Worm (Caenorhabditis elegans) whole organism, mixed stage, embryonic: ENCODE measurements around the gene ssna-1.

Experiments used
- M03D4.4 ChIP-seq: sonication (generic microtip); optimal IDR thresholded peaks from 2 replicates; lab custom pipeline; 2017; ENCODE audit warnings: mild to moderate bottlenecking, missing genetic modification characterization, missing compliant biosample characterization
- bed-3 ChIP-seq: fragments of 200-800 bp; sonication (Bioruptor generic); optimal IDR thresholded peaks from 3 replicates; lab custom pipeline; 2018; ENCODE audit warnings: mild to moderate bottlenecking, missing genetic modification characterization, moderate library complexity, missing compliant biosample characterization
- blmp-1 ChIP-seq: fragments of 150-350 bp; optimal IDR thresholded peaks from 2 replicates; lab custom pipeline; 2014; ENCODE audit warnings: missing biosample characterization, missing genetic modification characterization
- ceh-39 ChIP-seq: fragments of 150-350 bp; optimal IDR thresholded peaks from 2 replicates; lab custom pipeline; 2014; ENCODE audit warnings: missing biosample characterization, missing genetic modification characterization
- ceh-43 ChIP-seq: fragments of 200-800 bp; sonication (Bioruptor generic); optimal IDR thresholded peaks from 2 replicates; lab custom pipeline; 2018; ENCODE audit warnings: mild to moderate bottlenecking, missing genetic modification characterization, moderate library complexity, missing compliant biosample characterization
- ceh-83 ChIP-seq: fragments of 200-800 bp; sonication (Bioruptor generic); optimal IDR thresholded peaks from 2 replicates; lab custom pipeline; 2018; ENCODE audit warnings: mild to moderate bottlenecking, missing genetic modification characterization, missing compliant biosample characterization
- ces-1 ChIP-seq: fragments of 150-350 bp; optimal IDR thresholded peaks from 2 replicates; lab custom pipeline; 2014; ENCODE audit warnings: missing biosample characterization, missing genetic modification reagents, missing genetic modification characterization
- drap-1 ChIP-seq: fragments of 200-800 bp; sonication (Bioruptor generic); optimal IDR thresholded peaks from 3 replicates; lab custom pipeline; 2018; ENCODE audit warnings: mild to moderate bottlenecking, missing genetic modification characterization, missing compliant biosample characterization
- elt-1 ChIP-seq: sonication (generic microtip); optimal IDR thresholded peaks from 2 replicates; lab custom pipeline; 2017; ENCODE audit warnings: missing genetic modification characterization, mild to moderate bottlenecking, missing compliant biosample characterization, antibody characterized with exemption, moderate library complexity, borderline replicate concordance; ENCODE audit not compliant: insufficient read depth
- elt-3 ChIP-seq: fragments of 150-350 bp; optimal IDR thresholded peaks from 2 replicates; lab custom pipeline; 2014; ENCODE audit warnings: missing biosample characterization, missing genetic modification characterization
- flh-1 ChIP-seq: fragments of 200-800 bp; sonication (Bioruptor generic); optimal IDR thresholded peaks from 2 replicates; lab custom pipeline; 2018; ENCODE audit warnings: mild to moderate bottlenecking, missing genetic modification characterization, moderate library complexity, missing compliant biosample characterization
- hlh-1 ChIP-seq: fragments of 150-350 bp; optimal IDR thresholded peaks from 2 replicates; lab custom pipeline; 2014; ENCODE audit warnings: missing biosample characterization, missing genetic modification reagents, missing genetic modification characterization
- lin-13 ChIP-seq: fragments of 150-350 bp; optimal IDR thresholded peaks from 2 replicates; lab custom pipeline; 2014; ENCODE audit warnings: missing biosample characterization, missing genetic modification characterization
- lsy-2 ChIP-seq: fragments of 150-350 bp; optimal IDR thresholded peaks from 2 replicates; lab custom pipeline; 2014; ENCODE audit warnings: missing biosample characterization, missing genetic modification characterization
- mab-5 ChIP-seq: fragments of 150-350 bp; optimal IDR thresholded peaks from 2 replicates; lab custom pipeline; 2014; ENCODE audit warnings: missing biosample characterization, missing genetic modification characterization
- mep-1 ChIP-seq: fragments of 150-350 bp; optimal IDR thresholded peaks from 2 replicates; lab custom pipeline; 2017; ENCODE audit warnings: missing biosample characterization, missing genetic modification reagents, missing genetic modification characterization, inconsistent platforms
- mls-2 ChIP-seq: sonication (generic microtip); optimal IDR thresholded peaks from 2 replicates; lab custom pipeline; 2016; ENCODE audit warnings: mild to moderate bottlenecking, missing genetic modification characterization, moderate library complexity, missing compliant biosample characterization
- nhr-12 ChIP-seq: fragments of 150-350 bp; optimal IDR thresholded peaks from 2 replicates; lab custom pipeline; 2014; ENCODE audit warnings: missing biosample characterization, missing genetic modification characterization
- nhr-2 ChIP-seq: fragments of 150-350 bp; optimal IDR thresholded peaks from 2 replicates; lab custom pipeline; 2014; ENCODE audit warnings: missing biosample characterization, missing genetic modification characterization
- nhr-237 ChIP-seq: fragments of 150-350 bp; optimal IDR thresholded peaks from 2 replicates; lab custom pipeline; 2014; ENCODE audit warnings: missing biosample characterization, missing genetic modification characterization
- nhr-28 ChIP-seq: fragments of 150-350 bp; optimal IDR thresholded peaks from 2 replicates; lab custom pipeline; 2014; ENCODE audit warnings: missing biosample characterization, missing genetic modification characterization
- nhr-76 ChIP-seq: sonication (generic microtip); optimal IDR thresholded peaks from 2 replicates; lab custom pipeline; 2017; ENCODE audit warnings: missing biosample characterization, missing genetic modification characterization
- pha-4 ChIP-seq: fragments of 150-350 bp; optimal IDR thresholded peaks from 2 replicates; lab custom pipeline; 2018; ENCODE audit warnings: missing biosample characterization, missing genetic modification reagents, missing genetic modification characterization
- sem-2 ChIP-seq: fragments of 200-800 bp; sonication (Bioruptor generic); optimal IDR thresholded peaks from 2 replicates; lab custom pipeline; 2018; ENCODE audit warnings: mild to moderate bottlenecking, missing genetic modification characterization, missing compliant biosample characterization
- snpc-4 ChIP-seq: fragments of 150-350 bp; optimal IDR thresholded peaks from 2 replicates; lab custom pipeline; 2014; ENCODE audit warnings: missing biosample characterization, missing genetic modification characterization
- sptf-1 ChIP-seq: sonication (generic microtip); optimal IDR thresholded peaks from 2 replicates; lab custom pipeline; 2017; ENCODE audit warnings: mild to moderate bottlenecking, missing genetic modification characterization, moderate library complexity, missing compliant biosample characterization
- tbx-8 ChIP-seq: fragments of 200-800 bp; sonication (Bioruptor generic); optimal IDR thresholded peaks from 2 replicates; lab custom pipeline; 2018; ENCODE audit warnings: mild to moderate bottlenecking, missing genetic modification characterization, moderate library complexity, missing compliant biosample characterization
- unc-120 ChIP-seq: sonication (generic microtip); optimal IDR thresholded peaks from 2 replicates; lab custom pipeline; 2017; ENCODE audit warnings: missing genetic modification characterization, missing compliant biosample characterization; ENCODE audit not compliant: poor library complexity, severe bottlenecking
- unc-39 ChIP-seq: fragments of 150-350 bp; optimal IDR thresholded peaks from 2 replicates; lab custom pipeline; 2014; ENCODE audit warnings: missing biosample characterization, missing genetic modification characterization
- unc-62 ChIP-seq: fragments of 150-350 bp; optimal IDR thresholded peaks from 2 replicates; lab custom pipeline; 2014; ENCODE audit warnings: missing biosample characterization, missing genetic modification reagents, missing genetic modification characterization
- zip-8 ChIP-seq: fragments of 150-350 bp; optimal IDR thresholded peaks from 2 replicates; lab custom pipeline; 2014; ENCODE audit warnings: missing biosample characterization, missing genetic modification characterization
- ztf-11 ChIP-seq: fragments of 150-350 bp; optimal IDR thresholded peaks from 2 replicates; lab custom pipeline; 2014; ENCODE audit warnings: missing biosample characterization, missing genetic modification characterization

ssna-1 gene

DNA sequence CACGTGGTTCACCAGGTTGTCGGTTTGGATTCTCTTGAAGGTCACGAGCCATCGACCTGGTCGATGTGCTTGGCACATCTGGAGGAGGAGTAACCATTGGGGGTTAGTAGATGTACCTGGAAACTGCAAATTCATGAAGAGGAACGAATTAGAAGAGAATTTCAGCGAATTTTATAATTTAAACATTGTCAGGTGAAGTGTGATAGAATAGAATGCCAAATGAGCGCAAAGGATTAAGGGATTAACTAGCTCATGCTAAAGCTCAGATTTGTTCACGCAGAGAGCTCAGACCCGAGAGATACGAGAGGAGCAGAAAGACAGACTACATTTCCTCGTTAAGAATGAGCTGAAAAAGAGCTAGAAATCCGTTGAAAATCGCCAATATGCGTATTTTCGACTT, 37.2 kb downstream of the ssna-1 start, which contains the start of gene daf-18:
daf-18 (minus strand) TSS at position 126 of the 400 bp plus-strand sequence.
- no peak for TF ChIP-seq mls-2 (tag; lab: Kevin White, UChicago)
- no peak for TF ChIP-seq hlh-1 (tag; lab: Kevin White, UChicago)
- TF ChIP-seq nhr-2, result no peak
- TF ChIP-seq nhr-76 (tag; lab: Kevin White, UChicago), result no peak
- TF ChIP-seq nhr-12 (tag; lab: Kevin White, UChicago), result no peak
- TF ChIP-seq ces-1 (GFP tag; lab: Kevin White, UChicago), result no peak
- no peak for TF ChIP-seq nhr-28 (tag; lab: Kevin White, UChicago)
- no peak for TF ChIP-seq ceh-39 (tag; lab: Kevin White, UChicago)
- no peak for TF ChIP-seq sptf-1 (tag; lab: Kevin White, UChicago)
- TF ChIP-seq flh-1 (GFP tag; lab: Kevin White, UChicago), result no peak
- no peak for TF ChIP-seq elt-1
- TF ChIP-seq bed-3, result no peak
- TF ChIP-seq lin-13, result no peak
- TF ChIP-seq, all 35 proteins: peak for 0

DNA sequence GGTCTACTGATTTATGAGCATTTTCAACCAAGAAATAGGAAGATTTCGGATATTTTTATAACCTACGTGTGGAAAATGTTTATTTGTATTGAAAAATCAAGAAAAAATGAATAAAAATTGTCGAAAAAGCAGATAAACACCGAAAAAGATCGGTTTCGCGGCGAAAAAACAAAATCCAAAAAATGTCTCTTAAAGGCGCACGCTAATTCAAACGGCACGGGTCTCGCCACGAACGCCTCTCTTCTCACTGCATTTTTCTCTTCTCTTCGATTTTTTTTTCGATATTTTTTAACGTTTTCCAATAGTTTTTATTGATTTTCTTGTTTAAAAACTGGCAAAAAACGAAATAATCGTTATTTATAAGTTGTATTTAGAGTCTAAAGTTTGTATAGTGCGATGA, 37.7 kb downstream of the ssna-1 start:
- TF ChIP-seq mls-2 (tag; lab: Kevin White, UChicago), result no peak
- no peak for TF ChIP-seq lin-13
- no peak for TF ChIP-seq sem-2 (GFP tag; lab: Kevin White, UChicago)
- peak; percentile 58 for TF ChIP-seq ceh-39 (tag; lab: Kevin White, UChicago)
- no peak for TF ChIP-seq drap-1
- no peak for TF ChIP-seq nhr-28 (tag; lab: Kevin White, UChicago)
- TF ChIP-seq nhr-12 (tag; lab: Kevin White, UChicago), result no peak
- TF ChIP-seq ceh-43, result no peak
- TF ChIP-seq zip-8 (tag; lab: Kevin White, UChicago), result no peak
- no peak for TF ChIP-seq unc-39 (tag; lab: Kevin White, UChicago)
- TF ChIP-seq nhr-76 (tag; lab: Kevin White, UChicago), result no peak
- no peak for TF ChIP-seq bed-3
- peak; percentile 27 for TF ChIP-seq unc-120
- TF ChIP-seq flh-1 (GFP tag; lab: Kevin White, UChicago), result no peak
- TF ChIP-seq pha-4, result no peak
- no peak for TF ChIP-seq snpc-4 (tag; lab: Kevin White, UChicago)
- peak; percentile 54 for TF ChIP-seq lsy-2 (tag; lab: Kevin White, UChicago)
- no peak for TF ChIP-seq ztf-11 (tag; lab: Kevin White, UChicago)
- peak; percentile 48 for TF ChIP-seq mep-1
- TF ChIP-seq sptf-1 (tag; lab: Kevin White, UChicago), result no peak
- peak; percentile 2 for TF ChIP-seq nhr-237 (tag; lab: Kevin White, UChicago)
- TF ChIP-seq hlh-1 (tag; lab: Kevin White, UChicago), result no peak
- TF ChIP-seq ces-1 (GFP tag; lab: Kevin White, UChicago), result peak; percentile 40
- no peak for TF ChIP-seq mab-5
- no peak for TF ChIP-seq unc-62 (GFP tag; lab: Kevin White, UChicago)
- no peak for TF ChIP-seq elt-3 (tag; lab: Kevin White, UChicago)
- TF ChIP-seq ceh-83 (GFP tag; lab: Kevin White, UChicago), result no peak
- no peak for TF ChIP-seq nhr-2
- no peak for TF ChIP-seq tbx-8
- TF ChIP-seq blmp-1 (tag; lab: Kevin White, UChicago), result no peak
- TF ChIP-seq, all 35 proteins: peak for 6

DNA sequence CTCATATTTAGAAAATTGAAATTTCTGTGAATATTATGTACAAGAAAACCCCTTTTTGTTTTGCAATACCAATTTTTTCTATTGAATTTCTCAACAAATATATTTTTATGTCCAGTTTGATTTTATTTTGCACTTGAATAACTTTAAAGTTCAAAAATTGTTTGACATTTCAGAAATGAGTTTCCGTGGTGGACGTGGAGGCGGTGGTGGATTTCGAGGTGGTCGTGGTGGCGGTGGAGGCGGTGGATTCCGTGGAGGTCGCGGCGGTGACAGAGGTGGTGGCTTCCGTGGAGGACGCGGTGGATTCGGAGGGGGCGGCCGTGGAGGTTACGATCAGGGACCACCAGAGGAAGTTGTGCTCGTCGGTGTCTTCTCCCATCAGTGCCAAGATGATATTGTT, 38.1 kb downstream of the ssna-1 start, which contains the start of gene garr-1:
garr-1 (plus strand) TSS at position 174 of the 400 bp plus-strand sequence.
- TF ChIP-seq unc-120 (no peak), bed-3 (no peak), flh-1 (GFP tag; lab: Kevin White, UChicago) (no peak), nhr-2 (no peak), M03D4.4 (tag; lab: Kevin White, UChicago) (no peak)

ce11 chrIV:426597-426996, 38.7 kb downstream of the ssna-1 start:
- TF ChIP-seq sptf-1 (tag; lab: Kevin White, UChicago), result no peak
- no peak for TF ChIP-seq drap-1
- TF ChIP-seq mab-5, result no peak
- no peak for TF ChIP-seq ces-1 (GFP tag; lab: Kevin White, UChicago)
